Fruit fly (Drosophila melanogaster): ENCODE data around the gene CG42680.

The CG42680 gene

DNA sequence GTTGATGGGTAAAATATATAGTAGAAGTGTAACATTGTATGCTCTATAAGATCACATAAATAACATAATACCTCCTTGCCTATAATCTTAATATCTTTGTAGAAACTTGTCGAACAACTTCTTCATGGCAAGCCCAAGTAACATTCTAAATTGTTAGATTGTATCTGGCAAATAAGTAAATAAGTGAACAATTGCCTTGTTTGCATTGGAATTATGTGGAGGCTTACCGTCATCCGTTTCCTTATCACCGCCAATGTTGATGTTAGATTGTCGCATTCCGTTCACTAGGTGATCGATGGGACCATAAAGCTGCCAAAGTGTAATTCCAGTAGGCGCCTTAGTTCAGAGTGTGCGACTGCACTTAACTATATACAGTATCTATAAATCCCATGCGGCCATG, 31.2 kb downstream of the CG42680 start (continued):
- peak; percentile 56 for TF ChIP-seq tin (GFP tag; optimal IDR thresholded peaks at IDR 0.05)
- no peak for TF ChIP-seq Dp (GFP tag; optimal IDR thresholded peaks at IDR 0.05)
- no peak for TF ChIP-seq CG13894 (tag; optimal IDR thresholded peaks at IDR 0.05)
- TF ChIP-seq ttk (GFP tag; IDR thresholded peaks at IDR 0.05) = peak; percentile 27; the same call in 1 of the 2 replicates
- TF ChIP-seq en (GFP tag; optimal IDR thresholded peaks at IDR 0.05) = peak; percentile 87
- TF ChIP-seq H15 (GFP tag; IDR thresholded peaks at IDR 0.05) = peak; percentile 44; the same call in 1 of the 3 replicates
- peak; percentile 89 for TF ChIP-seq CG15696 (tag; optimal IDR thresholded peaks at IDR 0.05)
- TF ChIP-seq CG6813 (GFP tag; optimal IDR thresholded peaks at IDR 0.05) = peak; percentile 90
- TF ChIP-seq CG11247 (GFP tag; IDR thresholded peaks at IDR 0.05) = peak; percentile 68
- peak; percentile 66 for TF ChIP-seq Fer3 (tag; optimal IDR thresholded peaks at IDR 0.05)
- TF ChIP-seq CkIIα-i1 (GFP tag; IDR thresholded peaks at IDR 0.05) = no peak
- peak; percentile 85 for TF ChIP-seq caup (GFP tag; optimal IDR thresholded peaks at IDR 0.05; ENCODE audit: severe bottlenecking)
- TF ChIP-seq Xrp1 (GFP tag; IDR thresholded peaks at IDR 0.05) = peak; percentile 86
- TF ChIP-seq CG1024 (GFP tag; IDR thresholded peaks at IDR 0.05) = peak; percentile 87
- peak; percentile 58 for TF ChIP-seq sima (GFP tag; optimal IDR thresholded peaks at IDR 0.05)
- TF ChIP-seq dan (GFP tag; IDR thresholded peaks at IDR 0.05) = no peak
- no peak for TF ChIP-seq slbo (GFP tag; IDR thresholded peaks at IDR 0.05)
- TF ChIP-seq CG10274 (GFP tag; optimal IDR thresholded peaks at IDR 0.05) = peak; percentile 6
- TF ChIP-seq CG8359 (GFP tag; optimal IDR thresholded peaks at IDR 0.05; ENCODE audit: borderline replicate concordance) = peak; percentile 68
- no peak for TF ChIP-seq Lim3 (GFP tag; IDR thresholded peaks at IDR 0.05)
- no peak for TF ChIP-seq Nf-YC (tag; optimal IDR thresholded peaks at IDR 0.05)
- peak; percentile 34 for TF ChIP-seq MESR4 (GFP tag; optimal IDR thresholded peaks at IDR 0.05)
- TF ChIP-seq CG3281 (GFP tag; optimal IDR thresholded peaks at IDR 0.05) = peak; percentile 45
- no peak for TF ChIP-seq NFAT (GFP tag; IDR thresholded peaks at IDR 0.05)
- TF ChIP-seq CG3726 (GFP tag; IDR thresholded peaks at IDR 0.05) = no peak
- peak; percentile 92 for TF ChIP-seq gsb-n (tag; optimal IDR thresholded peaks at IDR 0.05)
- no peak for TF ChIP-seq H2.0 (GFP tag; IDR thresholded peaks at IDR 0.05)
- no peak for TF ChIP-seq CG13287 (GFP tag; IDR thresholded peaks at IDR 0.05; ENCODE audit: partially characterized antibody)
- peak; percentile 69 for TF ChIP-seq slou (GFP tag; optimal IDR thresholded peaks at IDR 0.05)
- peak; percentile 99 for TF ChIP-seq fd102C (GFP tag; optimal IDR thresholded peaks at IDR 0.05)
- no peak for TF ChIP-seq jigr1 (GFP tag; IDR thresholded peaks at IDR 0.05)
- TF ChIP-seq Adf1 (GFP tag; IDR thresholded peaks at IDR 0.05) = peak; percentile 25; the same call in 1 of the 2 replicates
- no peak for TF ChIP-seq hb (GFP tag; IDR thresholded peaks at IDR 0.05; ENCODE audit: partially characterized antibody)
- TF ChIP-seq CG14441 (GFP tag; IDR thresholded peaks at IDR 0.05) = peak; percentile 11; the same call in 1 of the 2 replicates
- TF ChIP-seq org-1 (GFP tag; optimal IDR thresholded peaks at IDR 0.05) = peak; percentile 92
- peak; percentile 50 for TF ChIP-seq E2f2 (GFP tag; IDR thresholded peaks at IDR 0.05)
- peak; percentile 34 for TF ChIP-seq ash1 (GFP tag; optimal IDR thresholded peaks at IDR 0.05)
- peak; percentile 26; the same call in 1 of the 2 replicates for TF ChIP-seq Rx (GFP tag; IDR thresholded peaks at IDR 0.05)
- TF ChIP-seq pros (GFP tag; optimal IDR thresholded peaks at IDR 0.05) = peak; percentile 8
- no peak for TF ChIP-seq CG14860 (GFP tag; IDR thresholded peaks at IDR 0.05; ENCODE audit: partially characterized antibody)
- TF ChIP-seq ind (GFP tag; optimal IDR thresholded peaks at IDR 0.05) = no peak
- TF ChIP-seq sob (GFP tag; IDR thresholded peaks at IDR 0.05) = peak; percentile 82
- peak; percentile 88 for TF ChIP-seq MTF-1 (GFP tag; optimal IDR thresholded peaks at IDR 0.05; ENCODE audit: borderline replicate concordance)
- no peak for TF ChIP-seq Dfd (GFP tag; optimal IDR thresholded peaks at IDR 0.05)
- peak; percentile 31; the same call in 1 of the 3 replicates for TF ChIP-seq tgo (GFP tag; IDR thresholded peaks at IDR 0.05)
- TF ChIP-seq Antp (GFP tag; optimal IDR thresholded peaks at IDR 0.05) = peak; percentile 77
- TF ChIP-seq CG31365 (tag; optimal IDR thresholded peaks at IDR 0.05) = peak; percentile 57
- peak; percentile 59; the same call in 1 of the 2 replicates for TF ChIP-seq sens-2 (GFP tag; IDR thresholded peaks at IDR 0.05)
- TF ChIP-seq Hsf (GFP tag; optimal IDR thresholded peaks at IDR 0.05) = peak; percentile 58
- peak; percentile 68 for TF ChIP-seq CG12071 (GFP tag; optimal IDR thresholded peaks at IDR 0.05)
- TF ChIP-seq Six4 (GFP tag; optimal IDR thresholded peaks at IDR 0.05) = peak; percentile 81
